Worm (Caenorhabditis elegans) whole organism, mixed stage, embryonic: ENCODE data around the gene srz-99.

Source experiments
- ces-1 ChIP-seq: fragments of 150-350 bp; optimal IDR thresholded peaks from 2 replicates; lab custom pipeline; 2014; ENCODE audit warnings: missing biosample characterization, missing genetic modification reagents, missing genetic modification characterization
- elt-3 ChIP-seq: fragments of 150-350 bp; optimal IDR thresholded peaks from 2 replicates; lab custom pipeline; 2014; ENCODE audit warnings: missing biosample characterization, missing genetic modification characterization
- nhr-12 ChIP-seq: fragments of 150-350 bp; optimal IDR thresholded peaks from 2 replicates; lab custom pipeline; 2014; ENCODE audit warnings: missing biosample characterization, missing genetic modification characterization
- nhr-237 ChIP-seq: fragments of 150-350 bp; optimal IDR thresholded peaks from 2 replicates; lab custom pipeline; 2014; ENCODE audit warnings: missing biosample characterization, missing genetic modification characterization
- nhr-28 ChIP-seq: fragments of 150-350 bp; optimal IDR thresholded peaks from 2 replicates; lab custom pipeline; 2014; ENCODE audit warnings: missing biosample characterization, missing genetic modification characterization
- nhr-76 ChIP-seq: sonication (generic microtip); optimal IDR thresholded peaks from 2 replicates; lab custom pipeline; 2017; ENCODE audit warnings: missing biosample characterization, missing genetic modification characterization
- pha-4 ChIP-seq: fragments of 150-350 bp; optimal IDR thresholded peaks from 2 replicates; lab custom pipeline; 2018; ENCODE audit warnings: missing biosample characterization, missing genetic modification reagents, missing genetic modification characterization
- snpc-4 ChIP-seq: fragments of 150-350 bp; optimal IDR thresholded peaks from 2 replicates; lab custom pipeline; 2014; ENCODE audit warnings: missing biosample characterization, missing genetic modification characterization
- sptf-1 ChIP-seq: sonication (generic microtip); optimal IDR thresholded peaks from 2 replicates; lab custom pipeline; 2017; ENCODE audit warnings: mild to moderate bottlenecking, missing genetic modification characterization, moderate library complexity, missing compliant biosample characterization
- tbx-8 ChIP-seq: fragments of 200-800 bp; sonication (Bioruptor generic); optimal IDR thresholded peaks from 2 replicates; lab custom pipeline; 2018; ENCODE audit warnings: mild to moderate bottlenecking, missing genetic modification characterization, moderate library complexity, missing compliant biosample characterization
- unc-120 ChIP-seq: sonication (generic microtip); optimal IDR thresholded peaks from 2 replicates; lab custom pipeline; 2017; ENCODE audit warnings: missing genetic modification characterization, missing compliant biosample characterization; ENCODE audit not compliant: poor library complexity, severe bottlenecking
- unc-39 ChIP-seq: fragments of 150-350 bp; optimal IDR thresholded peaks from 2 replicates; lab custom pipeline; 2014; ENCODE audit warnings: missing biosample characterization, missing genetic modification characterization
- unc-62 ChIP-seq: fragments of 150-350 bp; optimal IDR thresholded peaks from 2 replicates; lab custom pipeline; 2014; ENCODE audit warnings: missing biosample characterization, missing genetic modification reagents, missing genetic modification characterization
- ztf-11 ChIP-seq: fragments of 150-350 bp; optimal IDR thresholded peaks from 2 replicates; lab custom pipeline; 2014; ENCODE audit warnings: missing biosample characterization, missing genetic modification characterization

DNA sequence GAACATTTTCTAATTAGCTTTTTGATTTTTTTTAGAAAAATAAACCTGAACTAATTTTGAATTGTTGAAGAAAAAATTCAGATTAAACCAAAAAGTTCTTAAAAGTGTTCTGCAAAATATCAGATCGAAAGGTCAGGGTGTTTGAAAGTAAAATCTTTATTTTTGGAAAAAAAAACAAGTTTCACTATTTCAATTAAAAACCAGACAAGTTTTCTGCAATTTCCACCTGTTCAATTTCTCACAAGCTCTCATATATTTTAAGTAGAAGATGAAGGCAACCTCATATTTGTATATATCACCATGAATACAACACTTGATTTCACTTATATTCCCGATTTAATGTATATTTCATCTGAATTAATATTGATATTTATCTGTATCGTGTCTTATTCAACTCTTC, 42.8 kb upstream of the srz-99 start, which contains the start of gene srz-102:
- TF ChIP-seq snpc-4 = no peak
- no peak for TF ChIP-seq nhr-12
- no peak for TF ChIP-seq nhr-237
- no peak for TF ChIP-seq unc-39 (tag; lab: Kevin White, UChicago)
- TF ChIP-seq nhr-76 (tag; lab: Kevin White, UChicago) = no peak
- TF ChIP-seq sptf-1 (tag; lab: Kevin White, UChicago) = no peak
- no peak for TF ChIP-seq unc-62 (GFP tag; lab: Kevin White, UChicago)
- no peak for TF ChIP-seq nhr-28
- no peak for TF ChIP-seq elt-3 (tag; lab: Kevin White, UChicago)
- no peak for TF ChIP-seq ztf-11 (tag; lab: Kevin White, UChicago)
- no peak for TF ChIP-seq unc-120
- TF ChIP-seq ces-1 (GFP tag; lab: Kevin White, UChicago) = no peak
- TF ChIP-seq pha-4 (tag; lab: Kevin White, UChicago) = no peak
- no peak for TF ChIP-seq tbx-8
